Fruit fly (Drosophila melanogaster) whole organism, embryonic: ENCODE results near the gene Acp36DE.
A peak's percentile ranks its signal among the peaks of the same experiment; 100 is the strongest.

ENCODE experiments used
- CG10366 ChIP-seq: fragments of 200-800 bp; sonication (Bioruptor generic); IDR thresholded peaks from 2 replicates; pipeline ENCODE4 v1.3.6; 2022; ENCODE audit warnings: missing biosample characterization, missing genetic modification characterization
- CG11504 ChIP-seq: fragments of 200-800 bp; sonication (Bioruptor generic); optimal IDR thresholded peaks from 3 replicates; lab custom pipeline; 2019; ENCODE audit warnings: missing biosample characterization, mild to moderate bottlenecking, missing genetic modification characterization, moderate library complexity
- CG12219 ChIP-seq: fragments of 200-800 bp; sonication (Bioruptor generic); optimal IDR thresholded peaks from 3 replicates; lab custom pipeline; 2018; ENCODE audit warnings: missing biosample characterization, mild to moderate bottlenecking, missing genetic modification characterization
- CG14050 ChIP-seq: fragments of 200-800 bp; sonication (Bioruptor generic); IDR thresholded peaks from 3 replicates; pipeline ENCODE4 v1.3.6; 2022; ENCODE audit warnings: missing biosample characterization, missing genetic modification characterization
- CG17612 ChIP-seq: fragments of 200-800 bp; sonication (Bioruptor generic); IDR thresholded peaks from 2 replicates; pipeline ENCODE4 v1.3.6; 2022; ENCODE audit warnings: missing biosample characterization, missing genetic modification characterization
- CG1832 ChIP-seq: fragments of 200-800 bp; sonication (Bioruptor generic); optimal IDR thresholded peaks from 2 replicates; lab custom pipeline; 2017; ENCODE audit warnings: missing biosample characterization, mild to moderate bottlenecking, missing genetic modification characterization, inconsistent platforms
- CG2199 ChIP-seq: fragments of 200-800 bp; sonication (Bioruptor generic); IDR thresholded peaks from 3 replicates; pipeline ENCODE4 v1.3.6; 2022; ENCODE audit warnings: missing biosample characterization, missing genetic modification characterization
- CG31365 ChIP-seq: fragments of 200-800 bp; sonication (Bioruptor generic); optimal IDR thresholded peaks from 2 replicates; lab custom pipeline; 2018; ENCODE audit warnings: missing biosample characterization, mild to moderate bottlenecking, missing genetic modification characterization
- CG32767 ChIP-seq: fragments of 200-800 bp; sonication (Bioruptor generic); IDR thresholded peaks from 2 replicates; pipeline ENCODE4 v1.3.6; 2022; ENCODE audit warnings: missing biosample characterization, missing genetic modification characterization
- CG4707 ChIP-seq: fragments of 200-800 bp; sonication (Bioruptor generic); optimal IDR thresholded peaks from 2 replicates; lab custom pipeline; 2018; ENCODE audit warnings: missing biosample characterization, mild to moderate bottlenecking, missing genetic modification characterization, moderate library complexity
- CG8359 ChIP-seq: fragments of 200-800 bp; sonication (Bioruptor generic); optimal IDR thresholded peaks from 2 replicates; lab custom pipeline; 2017; ENCODE audit warnings: missing biosample characterization, mild to moderate bottlenecking, missing genetic modification characterization, borderline replicate concordance
- CG8944 ChIP-seq: fragments of 200-800 bp; sonication (Bioruptor generic); optimal IDR thresholded peaks from 3 replicates; lab custom pipeline; 2016; ENCODE audit warnings: missing biosample characterization, missing genetic modification characterization
- Dbx ChIP-seq: fragments of 200-800 bp; sonication (Bioruptor generic); IDR thresholded peaks from 3 replicates; pipeline ENCODE4 v1.3.6; 2022; ENCODE audit warnings: missing biosample characterization, missing genetic modification characterization
- Dip3 ChIP-seq: fragments of 200-800 bp; sonication (Bioruptor generic); optimal IDR thresholded peaks from 3 replicates; lab custom pipeline; 2016; ENCODE audit warnings: missing biosample characterization, missing genetic modification characterization
- Drgx ChIP-seq: fragments of 200-800 bp; sonication (Bioruptor generic); IDR thresholded peaks from 2 replicates; pipeline ENCODE4 v1.3.6; 2022; ENCODE audit warnings: missing biosample characterization, missing genetic modification characterization
- Ets65A ChIP-seq: fragments of 200-800 bp; sonication (Bioruptor generic); peaks from one replicate; lab custom pipeline; 2016; ENCODE audit warnings: missing biosample characterization, missing genetic modification characterization
- Fer3 ChIP-seq: fragments of 200-800 bp; sonication (Bioruptor generic); optimal IDR thresholded peaks from 2 replicates; lab custom pipeline; 2018; ENCODE audit warnings: missing biosample characterization, mild to moderate bottlenecking, missing genetic modification characterization, moderate library complexity
- Hr51 ChIP-seq, 2 experiments: fragments of 200-800 bp; sonication (Bioruptor generic); optimal IDR thresholded peaks; 2 replicates in 1 of 2; 3 replicates in 1 of 2; lab custom pipeline; 2016 to 2018; ENCODE audit warnings: missing biosample characterization in 2 of 2, missing genetic modification characterization in 2 of 2, mild to moderate bottlenecking in 1 of 2, moderate library complexity in 1 of 2
- Hsf ChIP-seq: fragments of 200-800 bp; sonication (Bioruptor generic); optimal IDR thresholded peaks from 3 replicates; lab custom pipeline; 2016; ENCODE audit warnings: missing biosample characterization, missing genetic modification characterization
- Med ChIP-seq: fragments of 200-800 bp; sonication (Bioruptor generic); peaks from one replicate; lab custom pipeline; 2016; ENCODE audit warnings: missing biosample characterization, missing genetic modification characterization, mild to moderate bottlenecking, inconsistent platforms, moderate library complexity
- Mrtf ChIP-seq: fragments of 200-800 bp; sonication (Bioruptor generic); IDR thresholded peaks from 3 replicates; pipeline ENCODE4 v1.3.6; 2022; ENCODE audit warnings: missing biosample characterization, missing genetic modification characterization
- Oli ChIP-seq: fragments of 200-800 bp; sonication (Bioruptor generic); optimal IDR thresholded peaks from 2 replicates; lab custom pipeline; 2018; ENCODE audit warnings: missing biosample characterization, mild to moderate bottlenecking, missing genetic modification characterization, moderate library complexity
- Pdp1 ChIP-seq, 2 experiments: fragments of 200-800 bp; sonication (Bioruptor generic); optimal IDR thresholded peaks; 3 replicates each; lab custom pipeline; 2016; ENCODE audit warnings: missing biosample characterization in 2 of 2, missing genetic modification characterization in 2 of 2, mild to moderate bottlenecking in 1 of 2, moderate library complexity in 1 of 2
- Ravus ChIP-seq: fragments of 200-800 bp; sonication (Bioruptor generic); IDR thresholded peaks from 2 replicates; pipeline ENCODE4 v1.3.6; 2022; ENCODE audit warnings: missing biosample characterization, missing genetic modification characterization
- Sox102F ChIP-seq: fragments of 200-800 bp; sonication (Bioruptor generic); optimal IDR thresholded peaks from 2 replicates; lab custom pipeline; 2018; ENCODE audit warnings: missing biosample characterization, mild to moderate bottlenecking, missing genetic modification characterization, moderate library complexity
- Stat92E ChIP-seq, 3 experiments: fragments of >200 bp in 2 of 3; fragments of 200-800 bp in 1 of 3; sonication (Bioruptor generic) in 1 of 3; optimal IDR thresholded peaks; 2 replicates each; lab custom pipeline; 2017 to 2019; ENCODE audit warnings: missing biosample characterization in 3 of 3, missing genetic modification characterization in 3 of 3, mild to moderate bottlenecking in 1 of 3, moderate library complexity in 1 of 3
- Xrp1 ChIP-seq: fragments of 200-800 bp; sonication (Bioruptor generic); IDR thresholded peaks from 2 replicates; pipeline ENCODE4 v1.3.6; 2022; ENCODE audit warnings: missing biosample characterization, missing genetic modification characterization
- ab ChIP-seq: fragments of 200-800 bp; sonication (Bioruptor generic); optimal IDR thresholded peaks from 2 replicates; lab custom pipeline; 2016; ENCODE audit warnings: missing biosample characterization, missing genetic modification characterization
- amos ChIP-seq: fragments of 200-800 bp; sonication (Bioruptor generic); IDR thresholded peaks from 2 replicates; pipeline ENCODE4 v1.3.6; 2022; ENCODE audit warnings: missing biosample characterization, missing genetic modification characterization; ENCODE audit not compliant: partially characterized antibody
- ara ChIP-seq: fragments of 200-800 bp; sonication (Bioruptor generic); IDR thresholded peaks from 2 replicates; pipeline ENCODE4 v1.3.6; 2022; ENCODE audit warnings: missing biosample characterization, missing genetic modification characterization
- az2 ChIP-seq: fragments of 200-800 bp; sonication (Bioruptor generic); optimal IDR thresholded peaks from 3 replicates; lab custom pipeline; 2016; ENCODE audit warnings: missing biosample characterization, missing genetic modification characterization
- bsh ChIP-seq, 2 experiments: fragments of 200-800 bp; sonication (Bioruptor generic); optimal IDR thresholded peaks; 2 replicates each; lab custom pipeline; 2017 to 2018; ENCODE audit warnings: mild to moderate bottlenecking in 2 of 2, missing biosample characterization in 2 of 2, missing genetic modification characterization in 2 of 2, moderate library complexity in 1 of 2
- chn ChIP-seq: fragments of 200-800 bp; sonication (Bioruptor generic); optimal IDR thresholded peaks from 2 replicates; lab custom pipeline; 2016; ENCODE audit warnings: missing biosample characterization, missing genetic modification characterization
- dan ChIP-seq: fragments of 200-800 bp; sonication (Bioruptor generic); IDR thresholded peaks from 2 replicates; pipeline ENCODE4 v1.3.6; 2022; ENCODE audit warnings: missing biosample characterization, missing genetic modification characterization
- disco-r ChIP-seq: fragments of 200-800 bp; sonication (Bioruptor generic); optimal IDR thresholded peaks from 2 replicates; lab custom pipeline; 2016; ENCODE audit warnings: missing biosample characterization, missing genetic modification characterization
- dmrt11E ChIP-seq: fragments of 200-800 bp; sonication (Bioruptor generic); optimal IDR thresholded peaks from 3 replicates; lab custom pipeline; 2018; ENCODE audit warnings: missing biosample characterization, mild to moderate bottlenecking, missing genetic modification characterization, moderate library complexity
- emc ChIP-seq: fragments of 200-800 bp; sonication (Bioruptor generic); optimal IDR thresholded peaks from 2 replicates; lab custom pipeline; 2016; ENCODE audit warnings: missing biosample characterization, missing genetic modification characterization
- en ChIP-seq: fragments of 200-800 bp; sonication (Bioruptor generic); optimal IDR thresholded peaks from 2 replicates; lab custom pipeline; 2016; ENCODE audit warnings: missing biosample characterization, missing genetic modification characterization
- esg ChIP-seq: fragments of 200-800 bp; sonication (Bioruptor generic); conservative IDR thresholded peaks from 2 replicates; pipeline ENCODE4 v1.3.6; 2022; ENCODE audit warnings: missing biosample characterization, missing genetic modification characterization
- eve ChIP-seq, 2 experiments: fragments of >200 bp; optimal IDR thresholded peaks; 2 replicates each; lab custom pipeline; 2017; ENCODE audit warnings: missing biosample characterization in 2 of 2, missing genetic modification characterization in 2 of 2
- gsb-n ChIP-seq: fragments of 200-800 bp; sonication (Bioruptor generic); optimal IDR thresholded peaks from 3 replicates; lab custom pipeline; 2018; ENCODE audit warnings: missing biosample characterization, mild to moderate bottlenecking, missing genetic modification characterization
- lab ChIP-seq: fragments of 200-800 bp; sonication (Bioruptor generic); optimal IDR thresholded peaks from 3 replicates; lab custom pipeline; 2017; ENCODE audit warnings: missing biosample characterization, missing genetic modification characterization, mild to moderate bottlenecking, moderate library complexity, missing genetic modification reagents
- maf-S ChIP-seq: fragments of 200-800 bp; sonication (Bioruptor generic); optimal IDR thresholded peaks from 2 replicates; lab custom pipeline; 2016; ENCODE audit warnings: missing biosample characterization, missing genetic modification characterization
- nau ChIP-seq: fragments of 200-800 bp; sonication (Bioruptor generic); optimal IDR thresholded peaks from 3 replicates; lab custom pipeline; 2017; ENCODE audit warnings: missing biosample characterization, mild to moderate bottlenecking, missing genetic modification characterization, missing genetic modification reagents
- nom ChIP-seq: fragments of 200-800 bp; sonication (Bioruptor generic); optimal IDR thresholded peaks from 2 replicates; lab custom pipeline; 2017; ENCODE audit warnings: missing biosample characterization, missing genetic modification characterization, mild to moderate bottlenecking, moderate library complexity, missing genetic modification reagents
- org-1 ChIP-seq: fragments of 200-800 bp; sonication (Bioruptor generic); optimal IDR thresholded peaks from 2 replicates; lab custom pipeline; 2017; ENCODE audit warnings: missing biosample characterization, missing genetic modification characterization
- pita ChIP-seq: fragments of 200-800 bp; sonication (Bioruptor generic); optimal IDR thresholded peaks from 2 replicates; lab custom pipeline; 2017; ENCODE audit warnings: missing biosample characterization, mild to moderate bottlenecking, missing genetic modification characterization
- psq ChIP-seq: fragments of 200-800 bp; sonication (Bioruptor generic); optimal IDR thresholded peaks from 2 replicates; lab custom pipeline; 2017; ENCODE audit warnings: missing biosample characterization, missing genetic modification characterization
- pum ChIP-seq: fragments of 200-800 bp; sonication (Bioruptor generic); optimal IDR thresholded peaks from 2 replicates; lab custom pipeline; 2016; ENCODE audit warnings: missing biosample characterization, missing genetic modification characterization
- sima ChIP-seq: fragments of 200-800 bp; sonication (Bioruptor generic); optimal IDR thresholded peaks from 2 replicates; lab custom pipeline; 2016; ENCODE audit warnings: missing biosample characterization, missing genetic modification characterization

The Acp36DE gene

DNA sequence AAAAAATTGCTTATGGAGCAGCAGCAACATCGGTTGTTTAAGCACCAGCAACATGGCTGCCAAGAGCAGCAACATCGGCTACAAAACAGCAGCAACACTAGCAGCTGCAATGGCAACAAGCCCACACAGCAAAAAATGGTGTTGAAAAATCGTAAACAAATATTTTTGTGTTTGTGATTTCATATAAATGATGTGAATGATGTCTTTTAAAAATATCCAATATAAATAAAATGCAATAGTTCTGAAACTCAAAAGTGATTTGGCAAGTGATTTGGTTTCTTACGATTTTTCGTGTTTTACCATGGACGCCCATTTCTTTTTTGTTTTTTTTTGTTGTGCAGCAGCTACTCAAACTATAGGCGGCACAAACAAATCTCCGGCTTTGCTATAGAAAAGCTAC, 27.2 kb downstream of the Acp36DE start:
- TF ChIP-seq maf-S (GFP tag; lab: Kevin White, UChicago) (no peak), Med (GFP tag; lab: Kevin White, UChicago) (peak; percentile 33), dan (GFP tag; lab: Robert Waterston, UW) (no peak), Ets65A (GFP tag; lab: Kevin White, UChicago) (peak; percentile 54), CG11504 (peak; percentile 88), CG2199 (GFP tag; lab: Robert Waterston, UW) (0 out of 3 replicates have a peak, but pooled peaks have one; percentile 4), ara (peak; percentile 6; the same call in 1 of the 2 replicates), Xrp1 (peak; percentile 8; the same call in 1 of the 2 replicates), CG14050 (GFP tag; lab: Robert Waterston, UW) (no peak), Drgx (GFP tag; lab: Robert Waterston, UW) (peak; percentile 66), CG8944 (GFP tag; lab: Kevin White, UChicago) (no peak), Stat92E (GFP tag; optimal IDR thresholded peaks at IDR 0.05; lab: Kevin White, UChicago) (no peak), eve (GFP tag; optimal IDR thresholded peaks at IDR 0.05; lab: Kevin White, UChicago) (no peak), Sox102F (GFP tag; lab: Kevin White, UChicago) (peak; percentile 7), amos (GFP tag; lab: Robert Waterston, UW) (no peak), en (no peak)

DNA sequence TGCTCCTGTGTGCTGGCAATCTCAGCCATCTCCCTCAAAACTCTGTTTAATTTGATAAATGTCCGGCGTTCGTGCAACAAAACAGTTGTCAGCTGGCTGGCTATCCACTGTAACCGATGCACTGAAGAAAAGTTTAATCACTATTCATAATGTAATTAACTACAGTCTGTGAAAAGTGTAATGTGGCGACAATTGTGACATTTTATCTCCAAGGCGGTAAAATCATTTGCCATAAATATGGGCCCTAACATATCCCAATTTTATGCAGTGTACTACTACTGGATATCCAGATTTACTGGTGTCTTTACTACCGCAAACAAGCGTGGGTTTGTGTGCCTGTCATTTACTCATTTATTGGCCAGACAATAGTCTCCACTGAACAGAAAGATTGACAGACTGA, 30.1 kb downstream of the Acp36DE start:
- TF ChIP-seq nom (GFP tag; lab: Kevin White, UChicago) = no peak
- no peak for TF ChIP-seq CG31365 (tag; lab: Kevin White, UChicago)
- no peak for TF ChIP-seq Ravus (GFP tag; lab: Robert Waterston, UW)
- peak; percentile 17; the same call in 1 of the 2 replicates for TF ChIP-seq CG32767 (GFP tag; lab: Robert Waterston, UW)
- no peak for TF ChIP-seq dmrt11E
- no peak for TF ChIP-seq pita (GFP tag; lab: Kevin White, UChicago)
- TF ChIP-seq Hsf = peak; percentile 45
- TF ChIP-seq CG1832 (GFP tag; lab: Kevin White, UChicago) = no peak
- peak in 1 of 2 experiments; percentile 41 for TF ChIP-seq Hr51 (GFP tag; optimal IDR thresholded peaks at IDR 0.05; lab: Kevin White, UChicago)
- no peak for TF ChIP-seq nau (GFP tag; lab: Kevin White, UChicago)
- peak; percentile 37 for TF ChIP-seq Fer3
- no peak for TF ChIP-seq esg
- no peak for TF ChIP-seq CG4707 (GFP tag; lab: Kevin White, UChicago)
- TF ChIP-seq sima = no peak
- TF ChIP-seq Pdp1 (GFP tag; optimal IDR thresholded peaks at IDR 0.05; lab: Kevin White, UChicago) = peak in 1 of 2 experiments; percentile 27
- TF ChIP-seq pum (GFP tag; lab: Kevin White, UChicago) = peak; percentile 15
- TF ChIP-seq Mrtf = no peak
- peak in 1 of 2 experiments; percentile 30 for TF ChIP-seq eve (GFP tag; optimal IDR thresholded peaks at IDR 0.05; lab: Kevin White, UChicago)
- TF ChIP-seq CG17612 (GFP tag; lab: Robert Waterston, UW) = no peak
- no peak for TF ChIP-seq CG8359 (GFP tag; lab: Kevin White, UChicago)
- TF ChIP-seq CG12219 (GFP tag; lab: Kevin White, UChicago) = peak; percentile 38
- TF ChIP-seq gsb-n (tag; lab: Kevin White, UChicago) = peak; percentile 26
- TF ChIP-seq disco-r (GFP tag; lab: Kevin White, UChicago) = no peak
- TF ChIP-seq Oli (tag; lab: Kevin White, UChicago) = peak; percentile 54
- no peak for TF ChIP-seq Dbx (GFP tag; lab: Robert Waterston, UW)
- TF ChIP-seq lab (GFP tag; lab: Kevin White, UChicago) = peak; percentile 50
- no peak for TF ChIP-seq CG10366
- TF ChIP-seq psq (GFP tag; lab: Kevin White, UChicago) = no peak
- TF ChIP-seq org-1 (GFP tag; lab: Kevin White, UChicago) = peak; percentile 56
- TF ChIP-seq emc = no peak
- TF ChIP-seq ab (GFP tag; lab: Kevin White, UChicago) = peak; percentile 8
- peak; percentile 17 for TF ChIP-seq chn (GFP tag; lab: Kevin White, UChicago)
- peak in 1 of 2 experiments; percentile 65 for TF ChIP-seq bsh (GFP tag; optimal IDR thresholded peaks at IDR 0.05; lab: Kevin White, UChicago)
- peak; percentile 29 for TF ChIP-seq az2 (GFP tag; lab: Kevin White, UChicago)
- TF ChIP-seq Dip3 (GFP tag; lab: Kevin White, UChicago) = peak; percentile 14
